Fruit fly (Drosophila melanogaster) whole organism, wandering third instar larva: Measurements from ENCODE around the gene CG14957.
A peak's percentile ranks its signal among the peaks of the same experiment; 100 is the strongest.

Source experiments
- CG32264 ChIP-seq: fragments of 200-800 bp; sonication (Bioruptor generic); optimal IDR thresholded peaks from 2 replicates; lab custom pipeline; 2016; ENCODE audit warnings: missing biosample characterization, missing genetic modification characterization
- CG9705 ChIP-seq: fragments of 200-800 bp; sonication (Bioruptor generic); optimal IDR thresholded peaks from 2 replicates; lab custom pipeline; 2018; ENCODE audit warnings: missing biosample characterization, mild to moderate bottlenecking, missing genetic modification characterization
- CrebA ChIP-seq: fragments of 200-800 bp; sonication (Bioruptor generic); optimal IDR thresholded peaks from 2 replicates; lab custom pipeline; 2016; ENCODE audit warnings: missing biosample characterization, mild to moderate bottlenecking, missing genetic modification characterization, borderline replicate concordance
- Dfd ChIP-seq: fragments of >200 bp; optimal IDR thresholded peaks from 2 replicates; lab custom pipeline; 2017; ENCODE audit warnings: missing biosample characterization, missing genetic modification characterization
- Dif ChIP-seq: fragments of 200-275, 200-300 bp; sonication (Bioruptor generic); optimal IDR thresholded peaks from 2 replicates; lab custom pipeline; 2018; ENCODE audit warnings: missing biosample characterization, missing genetic modification characterization; ENCODE audit not compliant: partially characterized antibody
- GATAd ChIP-seq: sonication (Bioruptor generic); optimal IDR thresholded peaks from 2 replicates; lab custom pipeline; 2016; ENCODE audit warnings: missing biosample characterization, missing genetic modification characterization
- HLH106 ChIP-seq: fragments of 200-800 bp; optimal IDR thresholded peaks from 3 replicates; lab custom pipeline; 2019; ENCODE audit warnings: missing biosample characterization, mild to moderate bottlenecking, missing genetic modification characterization, moderate library complexity
- Hnf4 ChIP-seq: fragments of 200-800 bp; sonication (Bioruptor generic); optimal IDR thresholded peaks from 2 replicates; lab custom pipeline; 2016; ENCODE audit warnings: missing biosample characterization, mild to moderate bottlenecking, missing genetic modification characterization
- Hr83 ChIP-seq: fragments of 200-300 bp; sonication (Bioruptor generic); optimal IDR thresholded peaks from 2 replicates; lab custom pipeline; 2016; ENCODE audit warnings: missing biosample characterization, mild to moderate bottlenecking, missing genetic modification characterization, moderate library complexity; ENCODE audit not compliant: poor library complexity, severe bottlenecking
- Jra ChIP-seq: sonication (Bioruptor generic); optimal IDR thresholded peaks from 2 replicates; lab custom pipeline; 2016; ENCODE audit warnings: missing biosample characterization, missing genetic modification characterization
- Mio ChIP-seq: sonication (Bioruptor generic); optimal IDR thresholded peaks from 2 replicates; lab custom pipeline; 2016; ENCODE audit warnings: missing biosample characterization, missing genetic modification characterization
- Myc ChIP-seq: fragments of >200 bp; optimal IDR thresholded peaks from 2 replicates; lab custom pipeline; 2017
- N ChIP-seq: fragments of >200 bp; optimal IDR thresholded peaks from 2 replicates; lab custom pipeline; 2018; ENCODE audit warnings: missing biosample characterization, missing external identifiers, missing genetic modification characterization
- OdsH ChIP-seq: fragments of 200-800 bp; sonication (Bioruptor generic); optimal IDR thresholded peaks from 2 replicates; lab custom pipeline; 2016; ENCODE audit warnings: missing biosample characterization, mild to moderate bottlenecking, missing genetic modification characterization
- Rel ChIP-seq, 2 experiments: fragments of 200-800 bp; sonication (Bioruptor generic) in 1 of 2; optimal IDR thresholded peaks; 2 replicates in 1 of 2; 3 replicates in 1 of 2; lab custom pipeline; 2016 to 2019; ENCODE audit warnings: mild to moderate bottlenecking in 2 of 2, missing biosample characterization in 2 of 2, missing genetic modification characterization in 2 of 2, moderate library complexity in 1 of 2
- Sp1 ChIP-seq: fragments of 200-800 bp; sonication (Bioruptor generic); optimal IDR thresholded peaks from 3 replicates; lab custom pipeline; 2019; ENCODE audit warnings: missing biosample characterization, mild to moderate bottlenecking, missing genetic modification characterization, moderate library complexity
- Vsx2 ChIP-seq: fragments of 200-300, 225-300 bp; sonication (Bioruptor generic); optimal IDR thresholded peaks from 2 replicates; lab custom pipeline; 2018; ENCODE audit warnings: missing biosample characterization, missing genetic modification characterization; ENCODE audit not compliant: partially characterized antibody
- br ChIP-seq: fragments of 200-800 bp; sonication (Bioruptor generic); optimal IDR thresholded peaks from 2 replicates; lab custom pipeline; 2016; ENCODE audit warnings: missing biosample characterization, missing genetic modification characterization
- brk ChIP-seq: fragments of 200-800 bp; sonication (Bioruptor generic); optimal IDR thresholded peaks from 2 replicates; lab custom pipeline; 2016; ENCODE audit warnings: missing biosample characterization, mild to moderate bottlenecking, missing genetic modification characterization
- dsf ChIP-seq: sonication (Bioruptor generic); optimal IDR thresholded peaks from 2 replicates; lab custom pipeline; 2016; ENCODE audit warnings: missing biosample characterization, missing genetic modification characterization, borderline replicate concordance
- ey ChIP-seq: fragments of 200-800 bp; sonication (Bioruptor generic); optimal IDR thresholded peaks from 2 replicates; lab custom pipeline; 2016; ENCODE audit warnings: missing biosample characterization, missing genetic modification characterization
- foxo ChIP-seq, 2 experiments: fragments of 200-800 bp; sonication (Bioruptor generic); optimal IDR thresholded peaks; 2 replicates in 1 of 2; 3 replicates in 1 of 2; lab custom pipeline; 2016 to 2017; ENCODE audit warnings: missing biosample characterization in 2 of 2, missing genetic modification characterization in 2 of 2
- fru ChIP-seq: fragments of 200-800 bp; sonication (Bioruptor generic); optimal IDR thresholded peaks from 3 replicates; lab custom pipeline; 2016; ENCODE audit warnings: missing biosample characterization, mild to moderate bottlenecking, missing genetic modification characterization
- h ChIP-seq: fragments of 200-800 bp; sonication (Bioruptor generic); optimal IDR thresholded peaks from 3 replicates; lab custom pipeline; 2016; ENCODE audit warnings: missing biosample characterization, mild to moderate bottlenecking, missing genetic modification characterization
- psq ChIP-seq: fragments of 200-800 bp; sonication (Bioruptor generic); optimal IDR thresholded peaks from 3 replicates; lab custom pipeline; 2017; ENCODE audit warnings: missing biosample characterization, mild to moderate bottlenecking, missing genetic modification characterization, moderate library complexity
- rgr ChIP-seq: fragments of 200-800 bp; sonication (Bioruptor generic); optimal IDR thresholded peaks from 3 replicates; lab custom pipeline; 2016; ENCODE audit warnings: missing biosample characterization, mild to moderate bottlenecking, missing genetic modification characterization
- sv ChIP-seq: fragments of 200-800 bp; sonication (Bioruptor generic); optimal IDR thresholded peaks from 3 replicates; lab custom pipeline; 2016; ENCODE audit warnings: missing biosample characterization, missing genetic modification characterization
- usp ChIP-seq: fragments of >200 bp; optimal IDR thresholded peaks from 2 replicates; lab custom pipeline; 2017; ENCODE audit warnings: missing biosample characterization, missing genetic modification characterization
- woc ChIP-seq: sonication (Bioruptor generic); optimal IDR thresholded peaks from 2 replicates; lab custom pipeline; 2016; ENCODE audit warnings: missing biosample characterization, mild to moderate bottlenecking, missing genetic modification characterization

The CG14957 gene

dm6 chr3L:3148125-3149059 lies 39.0 kb upstream of the CG14957 start, which contains the start of the genes Usp5 and BtbVII:
Gene Usp5, minus strand, starts transcription at chr3L:3148358.
Gene BtbVII, plus strand, starts transcription at chr3L:3148646.
- TF ChIP-seq br (GFP tag; lab: Kevin White, UChicago) (peak; percentile 76), CG32264 (GFP tag; lab: Kevin White, UChicago) (peak; percentile 6), rgr (GFP tag; lab: Kevin White, UChicago) (peak; percentile 68), OdsH (GFP tag; lab: Kevin White, UChicago) (peak; percentile 69), Dfd (GFP tag; lab: Kevin White, UChicago) (no peak), fru (peak; percentile 58), psq (peak; percentile 26), Jra (GFP tag; lab: Kevin White, UChicago) (peak; percentile 65), Sp1 (peak; percentile 44), dsf (GFP tag; lab: Kevin White, UChicago) (peak; percentile 16), sv (GFP tag; lab: Kevin White, UChicago) (peak; percentile 22), ey (peak; percentile 65), Hnf4 (GFP tag; lab: Kevin White, UChicago) (no peak), Rel (GFP tag; optimal IDR thresholded peaks at IDR 0.05; lab: Kevin White, UChicago) (no peak), Rel (tag; optimal IDR thresholded peaks at IDR 0.05; lab: Kevin White, UChicago) (peak; percentile 2), h (GFP tag; lab: Kevin White, UChicago) (peak; percentile 72), foxo (GFP tag; optimal IDR thresholded peaks at IDR 0.05; lab: Kevin White, UChicago) (peak in 1 of 2 experiments; percentile 76), woc (GFP tag; lab: Kevin White, UChicago) (no peak), Dif (no peak), GATAd (no peak), HLH106 (tag; lab: Kevin White, UChicago) (peak; percentile 59), CG9705 (GFP tag; lab: Kevin White, UChicago) (peak; percentile 12), Hr83 (GFP tag; lab: Kevin White, UChicago) (peak; percentile 30), brk (GFP tag; lab: Kevin White, UChicago) (no peak)

DNA sequence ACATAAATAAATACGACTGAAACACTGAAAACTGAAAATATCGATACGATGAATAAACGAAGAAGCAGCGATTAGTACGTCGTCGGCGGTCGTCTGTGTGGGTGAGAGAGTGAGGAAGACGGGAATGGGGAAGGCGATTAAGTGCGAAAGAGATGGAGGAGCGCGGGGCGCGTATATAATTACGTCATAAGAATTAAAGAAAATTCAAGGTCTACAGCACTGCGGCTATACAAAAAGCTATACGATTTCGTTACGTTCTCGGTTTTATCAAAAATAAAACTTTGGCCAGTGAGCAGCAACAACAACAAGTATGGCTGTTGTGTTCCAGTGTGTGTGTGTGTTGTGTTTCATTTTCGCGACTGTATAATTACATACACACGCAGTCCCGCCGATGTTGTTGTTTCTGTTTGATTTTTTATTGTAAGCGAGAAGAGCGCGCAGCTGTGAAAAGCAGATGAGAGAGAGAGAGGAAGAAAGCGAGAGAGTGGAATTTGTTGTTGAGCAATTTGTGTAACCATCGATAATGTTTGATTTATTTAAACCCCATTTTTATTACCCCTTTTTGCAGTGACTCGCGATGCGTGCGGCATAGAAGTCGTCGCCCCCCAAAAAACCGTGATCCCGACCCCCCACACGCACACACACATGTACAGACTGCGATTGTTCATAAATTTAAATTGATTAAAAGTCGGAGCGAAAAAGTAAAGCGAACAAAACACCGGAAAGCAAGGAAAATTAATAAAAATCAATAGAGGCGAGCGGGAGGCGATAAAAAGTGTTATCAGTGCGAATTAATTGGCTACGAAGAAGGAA lies 38.1 kb upstream of the CG14957 start:
- TF ChIP-seq sv (GFP tag; lab: Kevin White, UChicago) (no peak), Sp1 (peak; percentile 47), psq (peak; percentile 62), h (GFP tag; lab: Kevin White, UChicago) (peak; percentile 9), CG32264 (GFP tag; lab: Kevin White, UChicago) (no peak), Myc (lab: Kevin White, UChicago) (no peak), rgr (GFP tag; lab: Kevin White, UChicago) (no peak), CG9705 (GFP tag; lab: Kevin White, UChicago) (no peak), Rel (GFP tag; optimal IDR thresholded peaks at IDR 0.05; lab: Kevin White, UChicago) (no peak), Rel (tag; optimal IDR thresholded peaks at IDR 0.05; lab: Kevin White, UChicago) (peak; percentile 14), Vsx2 (GFP tag; lab: Kevin White, UChicago) (no peak), usp (GFP tag; lab: Kevin White, UChicago) (no peak)

DNA sequence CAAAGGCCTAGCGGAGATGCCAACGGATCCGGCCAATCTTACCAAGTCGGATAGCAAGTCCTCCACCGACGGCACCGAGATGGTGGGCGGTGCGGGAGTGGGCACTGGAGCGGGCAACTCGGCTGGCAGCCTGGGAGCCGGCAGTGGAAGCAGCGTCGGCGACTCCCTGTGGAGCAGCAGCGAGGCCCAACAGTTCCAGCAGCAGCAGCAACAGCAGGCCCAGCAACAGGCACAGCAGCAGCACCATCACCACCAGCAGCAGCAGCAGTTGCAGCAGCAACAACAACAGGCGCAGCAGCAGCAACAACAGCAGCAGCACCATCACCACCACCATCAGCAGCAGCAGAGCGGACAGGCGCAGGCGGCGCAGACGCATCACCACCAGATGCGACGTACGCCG lies 37.0 kb upstream of the CG14957 start:
- TF ChIP-seq usp (GFP tag; lab: Kevin White, UChicago) (no peak), Dfd (GFP tag; lab: Kevin White, UChicago) (peak; percentile 92)
- TF ChIP-seq, all 38 proteins: peak for 1

DNA sequence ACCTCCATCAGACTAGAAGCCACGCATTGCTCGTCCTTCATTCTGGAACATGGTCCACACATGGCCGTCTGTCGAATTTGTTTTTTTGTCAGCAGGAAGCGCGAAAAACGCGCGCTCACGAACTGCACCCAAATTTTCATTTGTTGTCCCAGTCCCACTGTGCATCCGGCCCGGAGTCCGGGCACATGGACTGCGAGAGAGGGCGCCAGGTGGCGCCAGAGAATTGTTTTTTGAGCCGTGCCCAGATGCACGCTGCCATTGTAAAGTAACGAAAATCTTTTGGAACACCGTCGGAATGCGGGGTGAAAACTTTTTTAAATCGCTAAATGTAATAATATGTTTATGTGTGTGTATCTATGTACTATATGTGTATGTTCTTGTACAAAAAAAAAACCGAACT lies 29.7 kb upstream of the CG14957 start:
- no peak for TF ChIP-seq ey
- TF ChIP-seq Mio (GFP tag; lab: Kevin White, UChicago), result no peak
- no peak for TF ChIP-seq brk (GFP tag; lab: Kevin White, UChicago)
- no peak for TF ChIP-seq CrebA
- no peak for TF ChIP-seq Dif
- no peak for TF ChIP-seq Hr83 (GFP tag; lab: Kevin White, UChicago)
- TF ChIP-seq N (GFP tag; lab: Kevin White, UChicago), result no peak
- no peak for TF ChIP-seq woc (GFP tag; lab: Kevin White, UChicago)
- TF ChIP-seq foxo (GFP tag; optimal IDR thresholded peaks at IDR 0.05; lab: Kevin White, UChicago), result no peak
- no peak for TF ChIP-seq CG32264 (GFP tag; lab: Kevin White, UChicago)
- TF ChIP-seq CG9705 (GFP tag; lab: Kevin White, UChicago), result no peak
- TF ChIP-seq Myc (lab: Kevin White, UChicago), result no peak
- TF ChIP-seq GATAd, result no peak
- no peak for TF ChIP-seq Jra (GFP tag; lab: Kevin White, UChicago)
